Worm (Caenorhabditis elegans) whole organism, L3 larva: ENCODE measurements around the gene nape-1.

Experiments
- R02D3.7 ChIP-seq: fragments of 150-350 bp; optimal IDR thresholded peaks from 2 replicates; lab custom pipeline; 2014; ENCODE audit warnings: missing biosample characterization, missing genetic modification characterization
- ama-1 ChIP-seq: fragments of 150-350 bp; optimal IDR thresholded peaks from 2 replicates; lab custom pipeline; 2018
- ceh-82 ChIP-seq: fragments of 150-350 bp; optimal IDR thresholded peaks from 2 replicates; lab custom pipeline; 2014; ENCODE audit warnings: missing biosample characterization, missing genetic modification characterization
- daf-12 ChIP-seq: fragments of 150-350 bp; optimal IDR thresholded peaks from 2 replicates; lab custom pipeline; 2014; ENCODE audit warnings: missing biosample characterization, missing genetic modification reagents, missing genetic modification characterization
- egl-27 ChIP-seq: sonication (generic microtip); optimal IDR thresholded peaks from 4 replicates; lab custom pipeline; 2017; ENCODE audit warnings: missing biosample characterization, missing genetic modification reagents, missing genetic modification characterization
- fkh-10 ChIP-seq: sonication (generic microtip); optimal IDR thresholded peaks from 2 replicates; lab custom pipeline; 2017; ENCODE audit warnings: missing biosample characterization, missing genetic modification reagents, missing genetic modification characterization
- jun-1 ChIP-seq: fragments of 150-350 bp; optimal IDR thresholded peaks from 2 replicates; lab custom pipeline; 2014; ENCODE audit warnings: missing biosample characterization, missing genetic modification reagents, missing genetic modification characterization
- mdl-1 ChIP-seq: fragments of 150-350 bp; optimal IDR thresholded peaks from 2 replicates; lab custom pipeline; 2014; ENCODE audit warnings: missing biosample characterization, missing genetic modification characterization
- tbx-2 ChIP-seq: sonication (generic microtip); optimal IDR thresholded peaks from 2 replicates; lab custom pipeline; 2016; ENCODE audit warnings: mild to moderate bottlenecking, missing genetic modification characterization, missing compliant biosample characterization
- ztf-11 ChIP-seq: fragments of 150-350 bp; optimal IDR thresholded peaks from 2 replicates; lab custom pipeline; 2014; ENCODE audit warnings: missing biosample characterization, missing genetic modification characterization

DNA sequence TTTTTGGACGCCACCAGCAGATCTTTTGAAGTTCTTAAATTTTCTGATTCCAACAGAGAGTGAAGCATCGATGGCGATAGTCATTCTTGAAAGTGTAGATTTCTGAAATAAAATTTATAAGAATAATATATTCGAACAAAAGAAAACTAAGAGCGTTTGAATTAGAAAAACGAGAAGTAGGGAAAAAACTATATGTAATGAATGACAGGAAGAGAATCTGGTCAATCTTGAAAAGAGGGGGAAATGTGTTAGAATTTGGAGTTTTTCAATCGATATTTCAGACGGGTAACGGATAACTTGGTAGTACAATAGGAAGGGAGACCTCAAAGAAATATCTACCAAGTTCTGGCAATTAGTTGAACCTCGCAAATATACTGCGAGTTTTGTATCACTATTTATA, 40.1 kb downstream of the nape-1 start, which contains the start of gene Y37E11AL.9:
- TF ChIP-seq ama-1 (lab: Kevin White, UChicago) (no peak), daf-12 (tag; lab: Kevin White, UChicago) (no peak), ztf-11 (tag; lab: Kevin White, UChicago) (no peak), jun-1 (tag; lab: Kevin White, UChicago) (no peak), R02D3.7 (no peak), fkh-10 (no peak), mdl-1 (tag; lab: Kevin White, UChicago) (no peak), ceh-82 (no peak), egl-27 (no peak), tbx-2 (tag; lab: Kevin White, UChicago) (no peak)
